Fruit fly (Drosophila melanogaster) whole organism, embryonic: ENCODE results near the gene CG15203.

Experiments
- C15 ChIP-seq: fragments of 200-800 bp; sonication (Bioruptor generic); IDR thresholded peaks from 3 replicates; pipeline ENCODE4 v1.3.6; 2022; ENCODE audit warnings: missing biosample characterization, missing genetic modification characterization
- CG10321 ChIP-seq: fragments of 200-800 bp; sonication (Bioruptor generic); IDR thresholded peaks from 2 replicates; pipeline ENCODE4 v1.3.6; 2022; ENCODE audit warnings: missing biosample characterization, missing genetic modification characterization
- CG10431 ChIP-seq: fragments of 200-800 bp; sonication (Bioruptor generic); optimal IDR thresholded peaks from 3 replicates; lab custom pipeline; 2018; ENCODE audit warnings: missing biosample characterization, mild to moderate bottlenecking, missing genetic modification characterization
- CG10959 ChIP-seq: fragments of 200-800 bp; sonication (Bioruptor generic); IDR thresholded peaks from 2 replicates; pipeline ENCODE4 v1.3.6; 2022; ENCODE audit warnings: missing biosample characterization, missing genetic modification characterization
- CG11504 ChIP-seq: fragments of 200-800 bp; sonication (Bioruptor generic); optimal IDR thresholded peaks from 3 replicates; lab custom pipeline; 2019; ENCODE audit warnings: missing biosample characterization, mild to moderate bottlenecking, missing genetic modification characterization, moderate library complexity
- CG11560 ChIP-seq: fragments of 200-800 bp; sonication (Bioruptor generic); IDR thresholded peaks from 3 replicates; pipeline ENCODE4 v1.3.6; 2022; ENCODE audit warnings: missing biosample characterization, missing genetic modification characterization
- CG13624 ChIP-seq: fragments of 200-800 bp; sonication (Bioruptor generic); optimal IDR thresholded peaks from 2 replicates; lab custom pipeline; 2016; ENCODE audit warnings: missing biosample characterization, missing genetic modification characterization
- CG15073 ChIP-seq: fragments of 200-800 bp; sonication (Bioruptor generic); optimal IDR thresholded peaks from 2 replicates; lab custom pipeline; 2016; ENCODE audit warnings: missing biosample characterization, missing genetic modification characterization
- CG1529 ChIP-seq: fragments of 200-800 bp; sonication (Bioruptor generic); optimal IDR thresholded peaks from 3 replicates; lab custom pipeline; 2018; ENCODE audit warnings: missing biosample characterization, missing genetic modification characterization
- CG2712 ChIP-seq: fragments of 200-800 bp; optimal IDR thresholded peaks from 3 replicates; lab custom pipeline; 2019; ENCODE audit warnings: missing biosample characterization, mild to moderate bottlenecking, missing genetic modification characterization, moderate library complexity
- CG30431 ChIP-seq: fragments of 200-800 bp; sonication (Bioruptor generic); optimal IDR thresholded peaks from 2 replicates; lab custom pipeline; 2017; ENCODE audit warnings: missing biosample characterization, missing genetic modification characterization
- CG3065 ChIP-seq: fragments of 200-800 bp; sonication (Bioruptor generic); optimal IDR thresholded peaks from 2 replicates; lab custom pipeline; 2016; ENCODE audit warnings: missing biosample characterization, missing genetic modification characterization
- CG32532 ChIP-seq: fragments of 200-800 bp; sonication (Bioruptor generic); IDR thresholded peaks from 2 replicates; pipeline ENCODE4 v1.3.6; 2022; ENCODE audit warnings: missing biosample characterization, missing genetic modification characterization
- CG32767 ChIP-seq: fragments of 200-800 bp; sonication (Bioruptor generic); IDR thresholded peaks from 2 replicates; pipeline ENCODE4 v1.3.6; 2022; ENCODE audit warnings: missing biosample characterization, missing genetic modification characterization
- CG34224 ChIP-seq: fragments of 200-800 bp; sonication (Bioruptor generic); IDR thresholded peaks from 3 replicates; pipeline ENCODE4 v1.3.6; 2022; ENCODE audit warnings: missing biosample characterization, missing genetic modification characterization; ENCODE audit not compliant: partially characterized antibody
- CG4404 ChIP-seq: fragments of 200-800 bp; sonication (Bioruptor generic); IDR thresholded peaks from 2 replicates; pipeline ENCODE4 v1.3.6; 2022; ENCODE audit warnings: missing biosample characterization, missing genetic modification characterization
- CG5953 ChIP-seq: fragments of 200-800 bp; sonication (Bioruptor generic); IDR thresholded peaks from 2 replicates; pipeline ENCODE4 v1.3.6; 2022; ENCODE audit warnings: missing biosample characterization, missing genetic modification characterization
- CG6854 ChIP-seq: fragments of 200-800 bp; sonication (Bioruptor generic); optimal IDR thresholded peaks from 3 replicates; lab custom pipeline; 2017; ENCODE audit warnings: missing biosample characterization, mild to moderate bottlenecking, missing genetic modification characterization
- CG7745 ChIP-seq: fragments of 200-800 bp; sonication (Bioruptor generic); optimal IDR thresholded peaks from 2 replicates; lab custom pipeline; 2018; ENCODE audit warnings: missing biosample characterization, mild to moderate bottlenecking, missing genetic modification characterization, moderate library complexity
- CG7928 ChIP-seq: fragments of 200-800 bp; sonication (Bioruptor generic); optimal IDR thresholded peaks from 2 replicates; lab custom pipeline; 2017; ENCODE audit warnings: missing biosample characterization, mild to moderate bottlenecking, missing genetic modification characterization
- CG7987 ChIP-seq: fragments of 200-800 bp; sonication (Bioruptor generic); optimal IDR thresholded peaks from 2 replicates; lab custom pipeline; 2018; ENCODE audit warnings: missing biosample characterization, mild to moderate bottlenecking, missing genetic modification characterization, moderate library complexity
- CG8089 ChIP-seq: fragments of 200-800 bp; sonication (Bioruptor generic); optimal IDR thresholded peaks from 3 replicates; lab custom pipeline; 2016; ENCODE audit warnings: missing biosample characterization, missing genetic modification characterization
- Camta ChIP-seq: fragments of 200-800 bp; sonication (Bioruptor generic); optimal IDR thresholded peaks from 2 replicates; lab custom pipeline; 2016; ENCODE audit warnings: missing biosample characterization, missing genetic modification characterization
- D ChIP-seq, 2 experiments: fragments of 200-800 bp in 1 of 2; fragments of >200 bp in 1 of 2; sonication (Bioruptor generic) in 1 of 2; optimal IDR thresholded peaks; 2 replicates in 1 of 2; 3 replicates in 1 of 2; lab custom pipeline; 2017; ENCODE audit warnings: mild to moderate bottlenecking in 1 of 2, missing biosample characterization in 1 of 2, missing genetic modification characterization in 1 of 2, missing genetic modification reagents in 1 of 2
- D19A ChIP-seq: fragments of 200-800 bp; optimal IDR thresholded peaks from 3 replicates; lab custom pipeline; 2019; ENCODE audit warnings: missing biosample characterization, mild to moderate bottlenecking, missing genetic modification characterization, moderate library complexity
- Dad ChIP-seq: fragments of 200-800 bp; sonication (Bioruptor generic); optimal IDR thresholded peaks from 3 replicates; lab custom pipeline; 2016; ENCODE audit warnings: missing biosample characterization, missing genetic modification characterization
- Dfd ChIP-seq, 2 experiments: fragments of >200 bp; optimal IDR thresholded peaks; 2 replicates each; lab custom pipeline; 2017; ENCODE audit warnings: missing biosample characterization in 2 of 2, missing genetic modification characterization in 2 of 2
- Dll ChIP-seq: fragments of 200-800 bp; sonication (Bioruptor generic); IDR thresholded peaks from 4 replicates; pipeline ENCODE4 v1.3.6; 2022; ENCODE audit warnings: missing biosample characterization, missing genetic modification characterization; ENCODE audit not compliant: partially characterized antibody
- Fer1 ChIP-seq: fragments of 200-800 bp; sonication (Bioruptor generic); optimal IDR thresholded peaks from 2 replicates; lab custom pipeline; 2017; ENCODE audit warnings: missing biosample characterization, mild to moderate bottlenecking, missing genetic modification characterization
- Ravus ChIP-seq: fragments of 200-800 bp; sonication (Bioruptor generic); IDR thresholded peaks from 2 replicates; pipeline ENCODE4 v1.3.6; 2022; ENCODE audit warnings: missing biosample characterization, missing genetic modification characterization
- Sox102F ChIP-seq: fragments of 200-800 bp; sonication (Bioruptor generic); optimal IDR thresholded peaks from 2 replicates; lab custom pipeline; 2018; ENCODE audit warnings: missing biosample characterization, mild to moderate bottlenecking, missing genetic modification characterization, moderate library complexity
- Ssrp ChIP-seq: fragments of 200-800 bp; sonication (Bioruptor generic); optimal IDR thresholded peaks from 2 replicates; lab custom pipeline; 2018; ENCODE audit warnings: missing biosample characterization, mild to moderate bottlenecking, missing genetic modification characterization, moderate library complexity
- Vsx1 ChIP-seq: fragments of 200-800 bp; sonication (Bioruptor generic); optimal IDR thresholded peaks from 2 replicates; lab custom pipeline; 2017; ENCODE audit warnings: missing biosample characterization, mild to moderate bottlenecking, missing genetic modification characterization, missing genetic modification reagents
- ab ChIP-seq: fragments of 200-800 bp; sonication (Bioruptor generic); optimal IDR thresholded peaks from 2 replicates; lab custom pipeline; 2016; ENCODE audit warnings: missing biosample characterization, missing genetic modification characterization
- aop ChIP-seq: fragments of 200-800 bp; sonication (Bioruptor generic); IDR thresholded peaks from 2 replicates; pipeline ENCODE4 v1.3.6; 2022; ENCODE audit warnings: missing biosample characterization, missing genetic modification characterization
- ash1 ChIP-seq: fragments of 200-800 bp; sonication (Bioruptor generic); optimal IDR thresholded peaks from 2 replicates; lab custom pipeline; 2018; ENCODE audit warnings: missing biosample characterization, mild to moderate bottlenecking, missing genetic modification characterization
- bowl ChIP-seq: fragments of 200-800 bp; sonication (Bioruptor generic); IDR thresholded peaks from 2 replicates; pipeline ENCODE4 v1.3.6; 2022; ENCODE audit warnings: missing biosample characterization, missing genetic modification characterization
- bsh ChIP-seq, 2 experiments: fragments of 200-800 bp; sonication (Bioruptor generic); optimal IDR thresholded peaks; 2 replicates each; lab custom pipeline; 2017 to 2018; ENCODE audit warnings: mild to moderate bottlenecking in 2 of 2, missing biosample characterization in 2 of 2, missing genetic modification characterization in 2 of 2, moderate library complexity in 1 of 2
- cg ChIP-seq: fragments of 200-800 bp; sonication (Bioruptor generic); optimal IDR thresholded peaks from 3 replicates; lab custom pipeline; 2019; ENCODE audit warnings: missing biosample characterization, mild to moderate bottlenecking, missing genetic modification characterization, moderate library complexity
- chn ChIP-seq: fragments of 200-800 bp; sonication (Bioruptor generic); optimal IDR thresholded peaks from 2 replicates; lab custom pipeline; 2016; ENCODE audit warnings: missing biosample characterization, missing genetic modification characterization
- da ChIP-seq: fragments of 200-800 bp; sonication (Bioruptor generic); optimal IDR thresholded peaks from 2 replicates; lab custom pipeline; 2016; ENCODE audit warnings: missing biosample characterization, missing genetic modification characterization
- danr ChIP-seq: fragments of 200-800 bp; sonication (Bioruptor generic); IDR thresholded peaks from 2 replicates; pipeline ENCODE4 v1.3.6; 2022; ENCODE audit warnings: missing biosample characterization, missing genetic modification characterization
- dimm ChIP-seq: fragments of 200-800 bp; sonication (Bioruptor generic); IDR thresholded peaks from 2 replicates; pipeline ENCODE4 v1.3.6; 2022; ENCODE audit warnings: missing biosample characterization, missing genetic modification characterization
- ftz-f1 ChIP-seq: fragments of 200-800 bp; sonication (Bioruptor generic); optimal IDR thresholded peaks from 2 replicates; lab custom pipeline; 2016; ENCODE audit warnings: missing biosample characterization, missing genetic modification characterization
- mld ChIP-seq: fragments of 200-800 bp; sonication (Bioruptor generic); IDR thresholded peaks from 3 replicates; pipeline ENCODE4 v1.3.6; 2022; ENCODE audit warnings: missing biosample characterization, missing genetic modification characterization; ENCODE audit not compliant: partially characterized antibody
- otp ChIP-seq: fragments of 200-800 bp; sonication (Bioruptor generic); IDR thresholded peaks from 3 replicates; pipeline ENCODE4, ENCODE4 v1.3.6; 2022; ENCODE audit warnings: missing biosample characterization, missing genetic modification characterization
- sd ChIP-seq: fragments of 200-800 bp; sonication (Bioruptor generic); optimal IDR thresholded peaks from 3 replicates; lab custom pipeline; 2018; ENCODE audit warnings: missing biosample characterization, mild to moderate bottlenecking, missing genetic modification characterization, moderate library complexity
- so ChIP-seq: fragments of 200-800 bp; sonication (Bioruptor generic); IDR thresholded peaks from 3 replicates; pipeline ENCODE4 v1.3.6; 2022; ENCODE audit warnings: missing biosample characterization, missing genetic modification characterization
- tap ChIP-seq: fragments of 200-800 bp; optimal IDR thresholded peaks from 3 replicates; lab custom pipeline; 2019; ENCODE audit warnings: missing biosample characterization, mild to moderate bottlenecking, missing genetic modification characterization, moderate library complexity
- tx ChIP-seq: fragments of 200-800 bp; sonication (Bioruptor generic); optimal IDR thresholded peaks from 2 replicates; lab custom pipeline; 2016; ENCODE audit warnings: missing biosample characterization, missing genetic modification characterization
- usp ChIP-seq: fragments of >200 bp; optimal IDR thresholded peaks from 2 replicates; lab custom pipeline; 2017; ENCODE audit warnings: missing biosample characterization, missing genetic modification characterization
- z ChIP-seq: fragments of 200-800 bp; sonication (Bioruptor generic); IDR thresholded peaks from 3 replicates; pipeline ENCODE4 v1.3.6; 2022; ENCODE audit warnings: missing biosample characterization, missing genetic modification characterization

CG15203 gene

DNA sequence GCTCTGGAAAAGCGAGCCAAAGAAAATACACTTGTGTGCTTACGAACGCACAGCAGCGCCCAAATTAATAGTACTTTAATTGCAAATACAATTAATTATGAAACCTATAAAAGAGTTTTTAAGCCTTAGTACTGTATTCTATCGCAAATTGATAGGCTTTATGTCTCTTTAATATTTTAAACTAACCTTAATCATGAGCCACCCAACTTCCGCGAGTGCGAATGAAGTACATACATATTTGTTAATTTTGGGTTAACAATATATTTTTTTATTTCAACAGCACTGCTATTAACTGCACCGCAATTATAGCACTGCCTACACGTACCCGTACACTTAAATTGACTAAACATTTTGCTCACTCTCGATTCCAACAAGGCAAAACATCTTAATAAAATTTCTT is 14.9 kb downstream of the CG15203 start (continued):
- TF ChIP-seq danr (GFP tag; lab: Robert Waterston, UW): peak; percentile 36; the same call in 1 of the 2 replicates
- TF ChIP-seq CG7745: no peak
- no peak for TF ChIP-seq usp (GFP tag; lab: Kevin White, UChicago)
- no peak for TF ChIP-seq z
- TF ChIP-seq tx (GFP tag; lab: Kevin White, UChicago): no peak
- TF ChIP-seq cg (GFP tag; lab: Kevin White, UChicago): no peak
- peak; percentile 47 for TF ChIP-seq CG6854
- peak in 1 of 2 experiments; percentile 51 for TF ChIP-seq bsh (GFP tag; optimal IDR thresholded peaks at IDR 0.05; lab: Kevin White, UChicago)
- no peak for TF ChIP-seq Fer1 (GFP tag; lab: Kevin White, UChicago)
- peak; percentile 0 for TF ChIP-seq chn (GFP tag; lab: Kevin White, UChicago)
- TF ChIP-seq Dll (GFP tag; lab: Robert Waterston, UW): no peak
- TF ChIP-seq CG3065 (GFP tag; lab: Kevin White, UChicago): no peak
- no peak for TF ChIP-seq CG15073 (GFP tag; lab: Kevin White, UChicago)
- no peak for TF ChIP-seq ftz-f1 (GFP tag; lab: Kevin White, UChicago)
- TF ChIP-seq CG4404: no peak
- TF ChIP-seq da (GFP tag; lab: Kevin White, UChicago): no peak
- TF ChIP-seq CG8089 (GFP tag; lab: Kevin White, UChicago): no peak
- 0 out of 2 replicates have a peak, but pooled peaks have one; percentile 45 for TF ChIP-seq CG32767 (GFP tag; lab: Robert Waterston, UW)
- TF ChIP-seq bowl (GFP tag; lab: Robert Waterston, UW): no peak
- TF ChIP-seq Camta (GFP tag; lab: Kevin White, UChicago): no peak
- no peak for TF ChIP-seq C15 (GFP tag; lab: Robert Waterston, UW)
- TF ChIP-seq D19A (tag; lab: Kevin White, UChicago): peak; percentile 40
- no peak for TF ChIP-seq sd (tag; lab: Kevin White, UChicago)
- TF ChIP-seq CG11504 (tag; lab: Kevin White, UChicago): peak; percentile 60
- no peak for TF ChIP-seq D (optimal IDR thresholded peaks at IDR 0.05; lab: Kevin White, UChicago)
- no peak for TF ChIP-seq D (GFP tag; optimal IDR thresholded peaks at IDR 0.05; lab: Kevin White, UChicago)
- no peak for TF ChIP-seq otp (GFP tag; lab: Robert Waterston, UW)
- TF ChIP-seq so: peak; percentile 12; the same call in 1 of the 3 replicates
- TF ChIP-seq CG32532 (GFP tag; lab: Robert Waterston, UW): peak; percentile 31; the same call in 1 of the 2 replicates
- TF ChIP-seq Sox102F (GFP tag; lab: Kevin White, UChicago): peak; percentile 72
- no peak for TF ChIP-seq CG2712 (tag; lab: Kevin White, UChicago)
- TF ChIP-seq CG11560 (tag; lab: Robert Waterston, UW): no peak
- TF ChIP-seq aop: no peak
- no peak for TF ChIP-seq CG7987 (GFP tag; lab: Kevin White, UChicago)
- no peak for TF ChIP-seq tap
- TF ChIP-seq ash1 (GFP tag; lab: Kevin White, UChicago): no peak
- no peak for TF ChIP-seq Vsx1
- TF ChIP-seq ab: no peak
- TF ChIP-seq CG5953 (GFP tag; lab: Robert Waterston, UW): no peak
- TF ChIP-seq CG30431 (GFP tag; lab: Kevin White, UChicago): peak; percentile 11
- TF ChIP-seq CG10959 (GFP tag; lab: Robert Waterston, UW): no peak
- no peak for TF ChIP-seq CG34224
- TF ChIP-seq CG10321 (GFP tag; lab: Robert Waterston, UW): no peak
- TF ChIP-seq CG10431: no peak
- no peak for TF ChIP-seq Dad
- peak; percentile 28 for TF ChIP-seq Ssrp
- TF ChIP-seq CG1529 (GFP tag; lab: Kevin White, UChicago): peak; percentile 4
- no peak for TF ChIP-seq mld
- TF ChIP-seq Ravus: no peak
- no peak for TF ChIP-seq CG7928 (GFP tag; lab: Kevin White, UChicago)
- TF ChIP-seq dimm (GFP tag; lab: Robert Waterston, UW): no peak
- TF ChIP-seq Dfd (GFP tag; optimal IDR thresholded peaks at IDR 0.05; lab: Kevin White, UChicago): no peak
- TF ChIP-seq CG13624 (GFP tag; lab: Kevin White, UChicago): peak; percentile 2
